Worm (Caenorhabditis elegans) whole organism, young adult: ENCODE measurements around the gene osm-6.

ENCODE experiments used
- B0035.1 ChIP-seq: sonication (generic microtip); optimal IDR thresholded peaks from 2 replicates; lab custom pipeline; 2016; ENCODE audit warnings: missing genetic modification characterization, mild to moderate bottlenecking, missing compliant biosample characterization, missing genotype, missing genetic modification reagents
- B0261.1 ChIP-seq: sonication (generic microtip); optimal IDR thresholded peaks from 2 replicates; lab custom pipeline; 2016; ENCODE audit warnings: mild to moderate bottlenecking, missing genetic modification characterization, moderate library complexity, missing compliant biosample characterization
- F23B12.7 ChIP-seq: sonication (generic microtip); optimal IDR thresholded peaks from 2 replicates; lab custom pipeline; 2017; ENCODE audit warnings: missing genetic modification characterization, mild to moderate bottlenecking, missing compliant biosample characterization, antibody characterized with exemption, moderate library complexity; ENCODE audit not compliant: insufficient read depth
- Y53G8AR.9 ChIP-seq: fragments of 200-800 bp; sonication (Bioruptor generic); conservative IDR thresholded peaks from 2 replicates; pipeline ENCODE4 v1.3.6; 2022; ENCODE audit warnings: missing genetic modification reagents, missing genetic modification characterization, missing compliant biosample characterization
- Y67H2A.10 ChIP-seq: fragments of 200-800 bp; sonication (Bioruptor generic); conservative IDR thresholded peaks from 2 replicates; pipeline ENCODE4 v1.3.6; 2022; ENCODE audit warnings: missing genetic modification reagents, missing genetic modification characterization, missing compliant biosample characterization
- ama-1 ChIP-seq, 3 experiments: fragments of 150-350 bp in 1 of 3; sonication (generic microtip) in 2 of 3; optimal IDR thresholded peaks; 2 replicates each; lab custom pipeline; 2014 to 2018; ENCODE audit warnings: missing biosample characterization in 2 of 3, missing genetic modification characterization in 2 of 3, missing genetic modification reagents in 2 of 3
- ets-4 ChIP-seq: fragments of 200-800 bp; sonication (Bioruptor generic); optimal IDR thresholded peaks from 2 replicates; lab custom pipeline; 2018; ENCODE audit warnings: mild to moderate bottlenecking, missing genetic modification characterization, missing compliant biosample characterization
- gei-17 ChIP-seq: fragments of 200-800 bp; sonication (Bioruptor generic); optimal IDR thresholded peaks from 2 replicates; lab custom pipeline; 2018; ENCODE audit warnings: mild to moderate bottlenecking, missing genetic modification characterization, missing compliant biosample characterization
- snpc-1.1 ChIP-seq: sonication (generic microtip); optimal IDR thresholded peaks from 2 replicates; lab custom pipeline; 2017; ENCODE audit warnings: missing genetic modification characterization, mild to moderate bottlenecking, missing compliant biosample characterization, antibody characterized with exemption, moderate library complexity, missing genotype, missing genetic modification reagents; ENCODE audit not compliant: insufficient read depth
- sptf-2 ChIP-seq: fragments of 200-800 bp; sonication (Bioruptor generic); optimal IDR thresholded peaks from 2 replicates; lab custom pipeline; 2018; ENCODE audit warnings: mild to moderate bottlenecking, missing genetic modification characterization, missing compliant biosample characterization
- unc-62 ChIP-seq: fragments of 150-350 bp; optimal IDR thresholded peaks from 2 replicates; lab custom pipeline; 2014; ENCODE audit warnings: missing biosample characterization, missing genetic modification reagents, missing genetic modification characterization

- TF ChIP-seq snpc-1.1 (tag; lab: Kevin White, UChicago) = no peak
- no peak for TF ChIP-seq B0035.1 (tag; lab: Kevin White, UChicago)
- peak; percentile 45; the same call in 1 of the 2 replicates for TF ChIP-seq Y53G8AR.9 (GFP tag; lab: Robert Waterston, UW)
- TF ChIP-seq Y67H2A.10 (GFP tag; lab: Robert Waterston, UW) = no peak
- no peak for TF ChIP-seq ets-4
- TF ChIP-seq unc-62 (GFP tag; lab: Kevin White, UChicago) = no peak
- TF ChIP-seq ama-1 (optimal IDR thresholded peaks at IDR 0.05; lab: Kevin White, UChicago) = peak; percentile 84
- no peak for TF ChIP-seq ama-1 (GFP tag; optimal IDR thresholded peaks at IDR 0.05; lab: Kevin White, UChicago)
- TF ChIP-seq B0261.1 (tag; lab: Kevin White, UChicago) = no peak
- TF ChIP-seq F23B12.7 (tag; lab: Kevin White, UChicago) = peak; percentile 43
- no peak for TF ChIP-seq gei-17 (GFP tag; lab: Kevin White, UChicago)
- no peak for TF ChIP-seq sptf-2 (GFP tag; lab: Kevin White, UChicago)
These were observed 37.9 kb downstream of the osm-6 start for ce11 chrV:11889115-11889935.
